Worm (Caenorhabditis elegans): ENCODE results near the gene pmp-3.

pmp-3 gene

DNA sequence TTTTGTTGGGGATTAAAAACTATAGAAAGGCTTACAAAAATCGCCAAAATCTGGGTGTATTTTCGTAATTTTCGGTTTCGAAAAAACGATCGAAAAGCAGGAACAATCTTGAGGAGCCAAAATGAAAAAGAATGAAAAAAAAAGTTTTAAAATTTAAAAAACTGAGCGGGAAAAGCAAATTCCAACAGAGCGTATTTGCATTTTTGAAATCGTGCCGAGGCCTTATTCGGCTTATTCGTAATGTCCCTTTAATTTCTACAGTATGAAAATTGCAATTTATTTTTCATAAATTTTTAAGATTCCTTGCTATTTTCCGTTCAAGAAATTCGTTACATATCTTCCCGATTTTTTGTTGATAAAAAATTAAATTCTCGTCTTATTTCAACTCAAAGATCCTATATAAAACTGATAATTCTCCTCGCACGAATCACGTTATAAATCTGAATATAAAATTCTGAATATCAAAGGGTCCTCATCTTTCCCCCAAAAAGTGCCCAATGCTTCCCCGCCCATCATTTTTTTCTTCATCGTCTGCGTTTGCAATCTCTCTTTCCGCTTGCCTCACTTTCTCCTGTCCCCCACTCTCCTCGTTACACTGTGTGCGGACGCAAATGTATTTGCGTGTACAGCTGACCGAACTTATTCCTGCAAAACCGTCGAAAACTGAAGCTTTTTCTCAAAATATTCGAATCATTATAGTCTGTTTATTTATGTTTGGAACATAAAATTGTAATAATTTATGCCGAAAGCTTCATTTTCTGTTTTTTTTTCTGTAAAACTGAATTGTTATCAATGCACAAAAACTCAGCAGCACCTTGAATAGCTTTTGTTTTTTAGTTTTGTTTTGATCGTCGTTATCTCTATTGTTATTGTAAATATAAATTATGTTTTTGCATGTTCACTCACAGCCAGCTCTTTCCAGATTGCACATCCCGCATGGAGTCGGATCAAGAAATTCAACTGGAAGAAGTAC, at the start of gene pmp-3, which contains the start of gene rfc-1:
pmp-3 (plus strand) TSS at position 923 of the 973 bp plus-strand sequence.
rfc-1 (minus strand) TSS at position 163 of the 973 bp plus-strand sequence.
- TF ChIP-seq W03F9.2 (tag; optimal IDR thresholded peaks at IDR 0.05) (peak; percentile 62), him-1 (tag; optimal IDR thresholded peaks at IDR 0.05) (no peak)

DNA sequence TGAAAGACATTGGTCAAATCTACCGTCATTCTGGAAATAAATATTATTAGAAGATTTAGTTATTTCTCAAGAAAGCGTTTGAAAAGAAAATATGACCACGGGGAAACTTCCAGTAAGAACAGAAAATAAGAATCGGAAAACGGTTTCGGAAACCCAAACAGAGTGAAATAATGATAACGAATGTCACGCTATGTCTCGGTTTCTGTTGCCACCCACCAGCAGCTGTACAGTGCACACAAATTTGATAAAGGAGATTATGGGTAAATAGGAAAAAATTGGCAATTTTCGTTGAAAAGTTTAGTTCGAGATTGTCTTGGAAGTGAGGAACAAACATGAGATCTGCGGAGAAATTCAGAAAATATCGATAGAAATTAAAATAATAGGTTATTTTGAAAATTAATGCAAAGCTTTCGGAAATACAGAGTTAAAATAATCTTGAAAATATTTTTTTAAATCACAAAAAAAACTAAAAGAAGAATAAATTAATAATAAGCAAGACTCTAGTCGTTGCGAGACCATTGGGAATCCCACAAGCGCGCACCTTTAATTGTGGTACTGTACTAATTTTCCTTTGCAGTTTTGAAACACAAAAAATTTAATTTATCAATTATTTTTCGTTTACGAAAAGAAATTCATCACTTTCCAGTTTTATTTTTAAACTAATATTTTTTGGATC, 49.4 kb upstream of the pmp-3 start, which contains the start of gene pes-9:
pes-9 (minus strand) TSS at position 30 of the 676 bp plus-strand sequence.
- TF ChIP-seq him-1 (tag; optimal IDR thresholded peaks at IDR 0.05) (no peak), dao-5 (tag; optimal IDR thresholded peaks at IDR 0.05) (no peak), W03F9.2 (tag; optimal IDR thresholded peaks at IDR 0.05) (no peak)

DNA sequence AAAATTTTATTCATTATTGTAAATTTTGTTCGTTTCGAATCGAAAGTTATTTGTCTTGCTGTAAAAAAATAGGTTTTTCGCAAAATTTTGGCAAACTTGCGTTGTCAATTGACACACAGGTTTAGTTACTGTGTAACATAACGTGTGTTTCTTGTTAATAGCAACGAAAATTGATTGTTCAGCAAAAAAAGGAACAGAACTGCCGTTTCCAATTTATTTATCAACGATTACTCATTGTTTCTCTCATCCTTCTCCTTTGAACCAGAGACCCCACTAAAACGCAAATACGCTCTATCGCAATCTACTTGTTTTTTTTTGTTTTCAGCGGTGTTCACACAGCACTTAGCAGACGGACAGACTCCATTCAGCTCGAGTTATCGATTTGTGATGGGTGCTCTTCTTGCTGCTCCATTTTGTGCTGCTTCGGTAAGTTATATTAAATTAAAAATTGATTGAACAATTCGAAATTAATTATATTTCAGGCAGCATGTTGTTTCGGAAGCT, 48.8 kb upstream of the pmp-3 start, which contains the start of gene R11H6.2:
R11H6.2 (plus strand) TSS at position 326 of the 504 bp plus-strand sequence.
- TF ChIP-seq him-1 (tag; optimal IDR thresholded peaks at IDR 0.05) (no peak), dao-5 (tag; optimal IDR thresholded peaks at IDR 0.05) (no peak), W03F9.2 (tag; optimal IDR thresholded peaks at IDR 0.05) (no peak)

DNA sequence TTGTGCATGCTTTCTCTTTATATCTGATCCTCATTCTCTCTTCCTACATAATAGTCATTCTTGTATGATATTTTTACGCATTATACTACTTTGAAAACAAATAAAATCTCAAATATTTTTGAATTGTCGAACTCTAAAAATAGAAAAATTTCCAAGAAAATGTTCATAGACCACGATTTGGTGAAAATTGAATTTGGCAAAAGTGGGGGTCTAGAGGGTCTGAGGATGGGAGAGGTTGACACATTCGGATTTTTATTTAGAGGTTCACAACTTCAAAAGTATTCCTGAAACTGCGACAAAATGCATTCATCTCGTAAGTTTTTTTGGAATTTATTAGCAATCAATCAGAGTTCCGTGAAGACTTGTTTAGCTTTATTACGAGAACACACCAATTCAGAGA, 46.6 kb upstream of the pmp-3 start, which contains the start of gene glb-22:
glb-22 (plus strand) TSS at position 301 of the 400 bp plus-strand sequence.
- TF ChIP-seq W03F9.2 (tag; optimal IDR thresholded peaks at IDR 0.05) (no peak), dao-5 (tag; optimal IDR thresholded peaks at IDR 0.05) (no peak), him-1 (tag; optimal IDR thresholded peaks at IDR 0.05) (no peak)

DNA sequence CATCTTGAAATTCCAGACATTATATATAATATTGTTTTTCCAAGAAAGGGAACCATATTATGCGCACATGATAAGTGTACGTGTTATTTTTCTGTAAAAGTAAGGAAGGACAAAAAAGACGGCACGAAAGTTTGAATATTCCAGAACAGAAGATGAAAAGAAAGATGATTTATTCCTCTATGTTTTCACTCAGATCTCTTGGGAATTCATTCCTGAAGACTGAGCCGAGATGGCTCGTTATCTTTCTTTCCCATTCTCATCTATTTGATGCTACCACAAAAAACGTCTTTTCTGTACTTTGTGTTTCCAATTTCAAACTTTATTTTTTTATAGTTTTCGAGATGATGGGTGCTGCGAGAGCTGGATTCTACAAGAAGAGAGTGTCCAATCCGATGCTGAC, 42.8 kb upstream of the pmp-3 start:
- no peak for TF ChIP-seq W03F9.2 (tag; optimal IDR thresholded peaks at IDR 0.05)
- TF ChIP-seq him-1 (tag; optimal IDR thresholded peaks at IDR 0.05): no peak
- no peak for TF ChIP-seq dao-5 (tag; optimal IDR thresholded peaks at IDR 0.05)

DNA sequence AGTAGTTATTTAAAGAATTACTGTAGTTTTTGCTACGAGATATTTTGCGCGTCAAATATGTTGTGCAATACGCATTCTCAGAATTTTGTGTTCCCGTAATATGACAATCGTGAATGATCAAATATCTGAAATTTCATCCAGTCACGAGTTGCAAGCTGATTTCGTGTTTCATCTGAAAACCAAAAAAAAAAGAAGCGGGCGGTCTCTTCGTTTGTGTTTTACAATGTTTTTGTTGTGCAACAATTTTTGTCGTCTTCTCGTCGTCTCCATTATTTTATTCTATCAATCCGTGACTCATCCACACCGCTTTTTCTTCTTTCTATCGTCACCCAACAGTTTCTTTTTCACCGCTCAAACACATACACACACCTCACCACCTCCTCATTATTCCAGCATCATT, 36.9 kb upstream of the pmp-3 start, which contains the start of gene R11H6.4:
R11H6.4 (plus strand) TSS at position 301 of the 400 bp plus-strand sequence.
- TF ChIP-seq dao-5 (tag; optimal IDR thresholded peaks at IDR 0.05): no peak
- TF ChIP-seq W03F9.2 (tag; optimal IDR thresholded peaks at IDR 0.05): no peak
- TF ChIP-seq him-1 (tag; optimal IDR thresholded peaks at IDR 0.05): no peak

DNA sequence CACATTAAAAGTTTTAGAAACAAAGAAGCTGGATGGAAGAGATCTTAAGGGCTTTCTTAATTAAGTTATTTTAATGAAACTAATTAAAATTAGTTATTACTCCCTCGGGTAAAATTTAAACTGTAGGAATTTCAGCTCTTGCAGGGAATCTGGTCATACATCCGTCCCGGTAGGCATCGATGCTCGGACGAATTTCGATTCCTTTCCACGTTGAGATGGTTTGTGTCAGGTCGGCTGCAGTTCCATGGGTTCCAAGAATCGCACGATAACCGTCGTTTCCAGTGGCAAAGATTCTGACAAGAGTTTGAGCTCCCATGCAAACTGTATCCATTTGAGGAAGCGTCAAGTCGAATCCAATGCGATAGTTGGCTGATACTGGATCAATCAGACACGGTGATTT, 35.8 kb upstream of the pmp-3 start:
- TF ChIP-seq him-1 (tag; optimal IDR thresholded peaks at IDR 0.05): no peak

DNA sequence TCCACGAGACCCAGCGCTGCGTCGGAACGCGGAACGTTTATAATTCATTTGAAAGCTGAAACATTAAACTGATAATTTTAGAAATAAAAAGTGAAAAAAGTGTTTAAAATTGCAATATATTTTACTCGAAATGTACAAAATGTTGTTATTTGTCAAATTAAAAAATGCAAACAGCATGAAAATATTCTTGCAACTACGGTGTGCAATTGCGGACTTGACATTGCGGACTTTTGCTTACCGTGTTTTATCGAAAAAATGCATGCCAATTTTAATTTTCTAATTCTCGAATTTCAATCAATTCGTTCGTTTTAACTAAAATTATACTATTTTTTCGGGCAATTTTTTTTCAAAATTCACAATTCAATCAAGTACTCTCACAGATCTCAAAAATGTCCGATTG, 34.4 kb upstream of the pmp-3 start, which contains the start of the genes R11H6.5 and ccnk-1:
R11H6.5 (minus strand) TSS at position 55 of the 400 bp plus-strand sequence.
ccnk-1 (plus strand) TSS at position 381 of the 400 bp plus-strand sequence.
- TF ChIP-seq dao-5 (tag; optimal IDR thresholded peaks at IDR 0.05) (no peak), W03F9.2 (tag; optimal IDR thresholded peaks at IDR 0.05) (peak; percentile 62)

DNA sequence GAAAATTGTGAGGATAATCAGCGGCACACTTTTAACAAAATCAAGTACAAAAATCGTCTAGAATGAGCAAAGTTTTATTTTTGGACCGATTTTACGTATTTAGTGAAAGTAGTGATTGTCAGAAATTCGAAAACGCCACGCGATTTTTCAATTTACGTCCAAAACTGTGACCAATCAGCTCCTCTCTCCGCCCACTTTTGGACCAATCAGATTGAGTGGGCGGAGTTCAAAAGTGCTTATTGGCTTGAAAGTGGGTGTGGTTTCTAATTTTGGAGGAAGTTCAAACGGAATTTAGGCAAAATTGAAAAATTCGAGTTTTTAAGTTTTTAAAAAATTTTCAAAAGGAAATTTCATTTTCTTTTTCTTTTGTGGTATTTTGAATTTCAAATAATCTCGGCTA, 32.1 kb upstream of the pmp-3 start:
- no peak for TF ChIP-seq dao-5 (tag; optimal IDR thresholded peaks at IDR 0.05)
- TF ChIP-seq W03F9.2 (tag; optimal IDR thresholded peaks at IDR 0.05): no peak
- TF ChIP-seq him-1 (tag; optimal IDR thresholded peaks at IDR 0.05): no peak

DNA sequence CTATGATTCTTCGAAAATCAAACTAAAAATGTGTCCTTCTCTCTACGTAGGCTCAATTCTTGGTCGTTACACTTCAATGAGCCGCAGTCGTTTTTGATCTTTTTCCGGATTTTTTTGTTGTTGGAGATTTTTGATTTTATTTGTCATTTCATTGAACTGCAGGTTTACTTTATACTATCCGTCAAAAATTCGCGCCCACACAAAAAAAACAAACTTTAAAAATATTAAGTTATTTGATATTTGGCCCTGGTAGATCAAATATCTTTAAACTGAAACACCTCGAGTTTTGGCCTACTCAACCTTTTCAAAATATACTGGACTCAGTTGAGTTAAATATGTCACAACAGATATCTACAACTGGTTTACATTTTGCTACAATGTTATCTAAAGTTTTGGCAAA, 30.9 kb upstream of the pmp-3 start:
- TF ChIP-seq him-1 (tag; optimal IDR thresholded peaks at IDR 0.05): no peak
- no peak for TF ChIP-seq dao-5 (tag; optimal IDR thresholded peaks at IDR 0.05)
- no peak for TF ChIP-seq W03F9.2 (tag; optimal IDR thresholded peaks at IDR 0.05)

DNA sequence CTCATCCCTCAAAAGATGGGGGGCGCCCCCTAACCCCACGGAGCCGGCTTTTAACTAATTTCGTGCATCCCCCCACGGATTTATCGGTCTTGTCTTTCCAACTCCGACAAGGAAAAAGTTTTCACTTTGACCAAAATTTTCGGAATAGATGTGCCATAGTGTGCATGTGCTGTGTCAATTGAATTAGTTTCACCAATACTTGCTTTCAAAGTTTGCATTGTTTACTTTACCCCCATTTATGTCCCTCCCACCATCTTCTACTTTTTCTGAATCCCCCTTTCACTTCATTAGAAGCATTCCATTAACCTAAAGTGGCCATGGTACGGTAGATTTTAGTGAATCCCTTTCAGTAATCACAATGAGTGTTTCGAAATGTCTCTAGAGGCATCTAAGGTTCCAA, 28.8 kb upstream of the pmp-3 start:
- TF ChIP-seq W03F9.2 (tag; optimal IDR thresholded peaks at IDR 0.05): no peak
- no peak for TF ChIP-seq dao-5 (tag; optimal IDR thresholded peaks at IDR 0.05)
- TF ChIP-seq him-1 (tag; optimal IDR thresholded peaks at IDR 0.05): no peak

DNA sequence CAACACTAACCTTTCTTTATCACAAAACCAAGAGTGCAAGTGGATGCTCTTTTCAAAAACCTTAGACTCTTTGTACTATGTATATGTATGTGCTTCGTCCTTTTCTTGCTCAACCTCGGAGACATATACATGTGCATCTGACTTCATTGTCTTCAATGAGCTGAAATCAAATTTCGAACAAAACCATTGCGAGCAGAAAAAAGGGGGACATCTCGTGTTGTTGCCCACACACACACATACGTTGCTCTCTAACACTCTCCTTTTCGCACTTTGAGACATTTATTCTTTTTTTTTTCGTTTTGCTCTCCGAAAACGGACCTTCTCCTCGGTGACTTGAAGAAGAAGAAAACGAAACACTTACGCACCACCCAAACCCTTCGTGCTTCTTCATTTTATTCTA, 26.2 kb upstream of the pmp-3 start:
- no peak for TF ChIP-seq dao-5 (tag; optimal IDR thresholded peaks at IDR 0.05)
- TF ChIP-seq W03F9.2 (tag; optimal IDR thresholded peaks at IDR 0.05): no peak
- TF ChIP-seq him-1 (tag; optimal IDR thresholded peaks at IDR 0.05): no peak

DNA sequence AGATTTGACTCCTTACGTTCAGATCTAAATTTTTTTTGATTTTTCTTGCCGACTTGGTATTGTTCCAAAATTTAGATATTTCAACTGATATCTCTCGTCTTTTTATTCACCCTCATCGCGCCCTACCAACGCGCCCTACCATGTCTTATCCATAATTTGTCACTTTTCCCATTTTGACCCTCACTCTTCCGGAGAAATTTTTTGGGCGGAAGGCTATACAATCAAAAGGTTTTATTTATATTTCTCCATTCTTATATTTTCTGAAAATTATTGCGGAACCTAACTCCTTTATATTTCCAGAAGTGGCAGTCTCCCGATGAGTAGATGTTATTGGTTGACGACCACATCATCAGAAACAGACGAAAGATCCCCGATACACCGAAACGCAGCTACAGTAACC, 25.7 kb upstream of the pmp-3 start, which contains the start of gene hot-1:
hot-1 (plus strand) TSS at position 301 of the 400 bp plus-strand sequence.
- no peak for TF ChIP-seq dao-5 (tag; optimal IDR thresholded peaks at IDR 0.05)
- no peak for TF ChIP-seq W03F9.2 (tag; optimal IDR thresholded peaks at IDR 0.05)
- no peak for TF ChIP-seq him-1 (tag; optimal IDR thresholded peaks at IDR 0.05)

All from whole organism, L4/young adult.